Worm (Caenorhabditis elegans): ENCODE data around the gene gpx-6.

ce11 chrIV:8243599-8243998 lies 21.6 kb downstream of the gpx-6 start, which contains the start of gene T09A12.8:
- TF ChIP-seq ceh-36 (tag; optimal IDR thresholded peaks at IDR 0.05) (no peak), ets-7 (tag; optimal IDR thresholded peaks at IDR 0.05) (no peak), B0310.2 (tag; optimal IDR thresholded peaks at IDR 0.05) (no peak), ama-1 (optimal IDR thresholded peaks at IDR 0.05) (no peak), hmbx-1 (tag; optimal IDR thresholded peaks at IDR 0.05) (no peak), tbx-11 (GFP tag; IDR thresholded peaks at IDR 0.05) (no peak), F13C5.2 (tag; optimal IDR thresholded peaks at IDR 0.05) (no peak), pes-1 (GFP tag; IDR thresholded peaks at IDR 0.05) (no peak), hmg-4 (GFP tag; optimal IDR thresholded peaks at IDR 0.05) (no peak), tbx-37 (GFP tag; conservative IDR thresholded peaks at IDR 0.05) (no peak)
